Fruit fly (Drosophila melanogaster) whole organism, embryonic: ENCODE measurements around the gene dock.

Experiments used
- Asciz ChIP-seq: fragments of 200-800 bp; sonication (Bioruptor generic); optimal IDR thresholded peaks from 2 replicates; lab custom pipeline; 2017; ENCODE audit warnings: missing biosample characterization, mild to moderate bottlenecking, missing genetic modification characterization, missing genetic modification reagents
- Awh ChIP-seq: fragments of 200-800 bp; sonication (Bioruptor generic); IDR thresholded peaks from 2 replicates; pipeline ENCODE4, ENCODE4 v1.3.6; 2022; ENCODE audit warnings: missing biosample characterization, missing genetic modification characterization
- Bgb ChIP-seq: fragments of 200-800 bp; sonication (Bioruptor generic); IDR thresholded peaks from 2 replicates; pipeline ENCODE4 v1.3.6; 2022; ENCODE audit warnings: missing biosample characterization, missing genetic modification characterization; ENCODE audit not compliant: partially characterized antibody
- CG10209 ChIP-seq: fragments of 200-800 bp; sonication (Bioruptor generic); optimal IDR thresholded peaks from 3 replicates; lab custom pipeline; 2017; ENCODE audit warnings: missing biosample characterization, mild to moderate bottlenecking, missing genetic modification characterization, missing genetic modification reagents
- CG10274 ChIP-seq: fragments of 200-800 bp; sonication (Bioruptor generic); optimal IDR thresholded peaks from 3 replicates; lab custom pipeline; 2017; ENCODE audit warnings: missing biosample characterization, mild to moderate bottlenecking, missing genetic modification characterization
- CG10462 ChIP-seq: fragments of 200-800 bp; sonication (Bioruptor generic); optimal IDR thresholded peaks from 2 replicates; lab custom pipeline; 2016; ENCODE audit warnings: missing biosample characterization, missing genetic modification characterization
- CG11456 ChIP-seq: fragments of 200-800 bp; sonication (Bioruptor generic); IDR thresholded peaks from 3 replicates; pipeline ENCODE4 v1.3.6; 2022; ENCODE audit warnings: missing biosample characterization, missing genetic modification characterization
- CG12104 ChIP-seq: fragments of 200-800 bp; sonication (Bioruptor generic); optimal IDR thresholded peaks from 3 replicates; lab custom pipeline; 2016; ENCODE audit warnings: missing biosample characterization, missing genetic modification characterization
- CG12769 ChIP-seq: fragments of 200-800 bp; sonication (Bioruptor generic); optimal IDR thresholded peaks from 2 replicates; lab custom pipeline; 2019; ENCODE audit warnings: missing biosample characterization, mild to moderate bottlenecking, missing genetic modification characterization, moderate library complexity
- CG14014 ChIP-seq: fragments of 200-800 bp; sonication (Bioruptor generic); IDR thresholded peaks from 2 replicates; pipeline ENCODE4 v1.3.6; 2022; ENCODE audit warnings: missing biosample characterization, missing genetic modification characterization
- CG16779 ChIP-seq: fragments of 200-800 bp; sonication (Bioruptor generic); IDR thresholded peaks from 2 replicates; pipeline ENCODE4 v1.3.6; 2022; ENCODE audit warnings: missing biosample characterization, missing genetic modification characterization
- CG17568 ChIP-seq: fragments of 200-800 bp; sonication (Bioruptor generic); optimal IDR thresholded peaks from 2 replicates; lab custom pipeline; 2018; ENCODE audit warnings: missing biosample characterization, mild to moderate bottlenecking, missing genetic modification characterization, moderate library complexity
- CG17802 ChIP-seq: fragments of 200-800 bp; sonication (Bioruptor generic); optimal IDR thresholded peaks from 2 replicates; lab custom pipeline; 2018; ENCODE audit warnings: missing biosample characterization, mild to moderate bottlenecking, missing genetic modification characterization, moderate library complexity
- CG17829 ChIP-seq: fragments of 200-800 bp; optimal IDR thresholded peaks from 2 replicates; lab custom pipeline; 2019; ENCODE audit warnings: missing biosample characterization, mild to moderate bottlenecking, missing genetic modification characterization, moderate library complexity
- CG18764 ChIP-seq: fragments of 200-800 bp; sonication (Bioruptor generic); optimal IDR thresholded peaks from 3 replicates; lab custom pipeline; 2016; ENCODE audit warnings: missing biosample characterization, missing genetic modification characterization
- CG2678 ChIP-seq: fragments of 200-800 bp; sonication (Bioruptor generic); optimal IDR thresholded peaks from 3 replicates; lab custom pipeline; 2019; ENCODE audit warnings: missing biosample characterization, mild to moderate bottlenecking, missing genetic modification characterization, moderate library complexity
- CG30403 ChIP-seq: fragments of 200-800 bp; sonication (Bioruptor generic); optimal IDR thresholded peaks from 3 replicates; lab custom pipeline; 2016; ENCODE audit warnings: missing biosample characterization, missing genetic modification characterization
- CG5180 ChIP-seq: fragments of 200-800 bp; sonication (Bioruptor generic); optimal IDR thresholded peaks from 3 replicates; lab custom pipeline; 2017; ENCODE audit warnings: missing biosample characterization, missing genetic modification characterization, mild to moderate bottlenecking, moderate library complexity, missing genetic modification reagents
- CG5245 ChIP-seq: fragments of 200-800 bp; sonication (Bioruptor generic); optimal IDR thresholded peaks from 3 replicates; lab custom pipeline; 2016; ENCODE audit warnings: missing biosample characterization, missing genetic modification characterization
- CG6654 ChIP-seq: fragments of 200-800 bp; sonication (Bioruptor generic); optimal IDR thresholded peaks from 2 replicates; lab custom pipeline; 2017; ENCODE audit warnings: missing biosample characterization, mild to moderate bottlenecking, missing genetic modification characterization
- CG7556 ChIP-seq: fragments of 200-800 bp; sonication (Bioruptor generic); optimal IDR thresholded peaks from 2 replicates; lab custom pipeline; 2017; ENCODE audit warnings: missing biosample characterization, mild to moderate bottlenecking, missing genetic modification characterization
- CG7839 ChIP-seq: fragments of 200-800 bp; sonication (Bioruptor generic); optimal IDR thresholded peaks from 3 replicates; lab custom pipeline; 2018; ENCODE audit warnings: missing biosample characterization, mild to moderate bottlenecking, missing genetic modification characterization, moderate library complexity
- CG8089 ChIP-seq: fragments of 200-800 bp; sonication (Bioruptor generic); optimal IDR thresholded peaks from 3 replicates; lab custom pipeline; 2016; ENCODE audit warnings: missing biosample characterization, missing genetic modification characterization
- CG9932 ChIP-seq: fragments of 200-800 bp; sonication (Bioruptor generic); IDR thresholded peaks from 2 replicates; pipeline ENCODE4 v1.3.6; 2022; ENCODE audit warnings: missing biosample characterization, missing genetic modification characterization
- D19B ChIP-seq: fragments of 200-800 bp; sonication (Bioruptor generic); optimal IDR thresholded peaks from 2 replicates; lab custom pipeline; 2017; ENCODE audit warnings: missing biosample characterization, mild to moderate bottlenecking, missing genetic modification characterization
- E2f1 ChIP-seq: fragments of 200-800 bp; sonication (Bioruptor generic); IDR thresholded peaks from 2 replicates; pipeline ENCODE4 v1.3.6; 2022; ENCODE audit warnings: missing biosample characterization, missing genetic modification characterization
- Med ChIP-seq: fragments of 200-800 bp; sonication (Bioruptor generic); peaks from one replicate; lab custom pipeline; 2016; ENCODE audit warnings: missing biosample characterization, missing genetic modification characterization, mild to moderate bottlenecking, inconsistent platforms, moderate library complexity
- Ptx1 ChIP-seq: fragments of 200-800 bp; sonication (Bioruptor generic); IDR thresholded peaks from 2 replicates; pipeline ENCODE4 v1.3.6; 2022; ENCODE audit warnings: missing biosample characterization, missing genetic modification characterization
- Six4 ChIP-seq: fragments of 200-800 bp; sonication (Bioruptor generic); optimal IDR thresholded peaks from 2 replicates; lab custom pipeline; 2016; ENCODE audit warnings: missing biosample characterization, missing genetic modification characterization
- bbx ChIP-seq: fragments of 200-800 bp; sonication (Bioruptor generic); IDR thresholded peaks from 2 replicates; pipeline ENCODE4 v1.3.6; 2022; ENCODE audit warnings: missing biosample characterization, missing genetic modification characterization; ENCODE audit not compliant: partially characterized antibody
- bowl ChIP-seq: fragments of 200-800 bp; sonication (Bioruptor generic); IDR thresholded peaks from 2 replicates; pipeline ENCODE4 v1.3.6; 2022; ENCODE audit warnings: missing biosample characterization, missing genetic modification characterization
- br ChIP-seq: fragments of >200 bp; optimal IDR thresholded peaks from 2 replicates; lab custom pipeline; 2017
- caup ChIP-seq: fragments of 200-800 bp; sonication (Bioruptor generic); optimal IDR thresholded peaks from 3 replicates; lab custom pipeline; 2017; ENCODE audit warnings: missing biosample characterization, mild to moderate bottlenecking, missing genetic modification characterization, moderate library complexity; ENCODE audit not compliant: severe bottlenecking
- ewg ChIP-seq: fragments of 200-800 bp; sonication (Bioruptor generic); optimal IDR thresholded peaks from 3 replicates; lab custom pipeline; 2017; ENCODE audit warnings: mild to moderate bottlenecking, missing biosample characterization, missing genetic modification reagents, missing genetic modification characterization
- fu2 ChIP-seq: fragments of 200-800 bp; sonication (Bioruptor generic); optimal IDR thresholded peaks from 2 replicates; lab custom pipeline; 2016; ENCODE audit warnings: missing biosample characterization, missing genetic modification characterization
- gro ChIP-seq: fragments of 200-800 bp; sonication (Bioruptor generic); optimal IDR thresholded peaks from 2 replicates; lab custom pipeline; 2016; ENCODE audit warnings: missing biosample characterization, missing genetic modification characterization
- kah ChIP-seq: fragments of 200-800 bp; sonication (Bioruptor generic); optimal IDR thresholded peaks from 2 replicates; lab custom pipeline; 2018; ENCODE audit warnings: missing biosample characterization, mild to moderate bottlenecking, missing genetic modification characterization
- pum ChIP-seq: fragments of 200-800 bp; sonication (Bioruptor generic); optimal IDR thresholded peaks from 2 replicates; lab custom pipeline; 2016; ENCODE audit warnings: missing biosample characterization, missing genetic modification characterization
- so ChIP-seq: fragments of 200-800 bp; sonication (Bioruptor generic); IDR thresholded peaks from 3 replicates; pipeline ENCODE4 v1.3.6; 2022; ENCODE audit warnings: missing biosample characterization, missing genetic modification characterization
- sqz ChIP-seq: fragments of 200-800 bp; sonication (Bioruptor generic); optimal IDR thresholded peaks from 3 replicates; lab custom pipeline; 2018; ENCODE audit warnings: missing biosample characterization, mild to moderate bottlenecking, missing genetic modification characterization
- tin ChIP-seq: fragments of 200-800 bp; sonication (Bioruptor generic); optimal IDR thresholded peaks from 3 replicates; lab custom pipeline; 2016; ENCODE audit warnings: missing biosample characterization, missing genetic modification characterization
- tll ChIP-seq, 2 experiments: fragments of 200-800 bp in 1 of 2; fragments of >200 bp in 1 of 2; sonication (Bioruptor generic) in 1 of 2; optimal IDR thresholded peaks; 2 replicates each; lab custom pipeline; 2017 to 2019; ENCODE audit warnings: missing biosample characterization in 2 of 2, missing genetic modification characterization in 2 of 2, mild to moderate bottlenecking in 1 of 2, moderate library complexity in 1 of 2
- vvl ChIP-seq: fragments of 200-800 bp; sonication (Bioruptor generic); IDR thresholded peaks from 2 replicates; pipeline ENCODE4 v1.3.6; 2022; ENCODE audit warnings: missing biosample characterization, missing genetic modification characterization
- wek ChIP-seq: fragments of 200-800 bp; sonication (Bioruptor generic); optimal IDR thresholded peaks from 3 replicates; lab custom pipeline; 2018; ENCODE audit warnings: missing biosample characterization, mild to moderate bottlenecking, missing genetic modification characterization, moderate library complexity
- zen ChIP-seq: fragments of 200-800 bp; sonication (Bioruptor generic); optimal IDR thresholded peaks from 3 replicates; lab custom pipeline; 2018; ENCODE audit warnings: missing biosample characterization, mild to moderate bottlenecking, missing genetic modification characterization, moderate library complexity
- zfh1 ChIP-seq: fragments of 200-800 bp; sonication (Bioruptor generic); IDR thresholded peaks from 3 replicates; pipeline ENCODE4 v1.3.6; 2022; ENCODE audit warnings: missing biosample characterization, missing genetic modification characterization

The dock gene

DNA sequence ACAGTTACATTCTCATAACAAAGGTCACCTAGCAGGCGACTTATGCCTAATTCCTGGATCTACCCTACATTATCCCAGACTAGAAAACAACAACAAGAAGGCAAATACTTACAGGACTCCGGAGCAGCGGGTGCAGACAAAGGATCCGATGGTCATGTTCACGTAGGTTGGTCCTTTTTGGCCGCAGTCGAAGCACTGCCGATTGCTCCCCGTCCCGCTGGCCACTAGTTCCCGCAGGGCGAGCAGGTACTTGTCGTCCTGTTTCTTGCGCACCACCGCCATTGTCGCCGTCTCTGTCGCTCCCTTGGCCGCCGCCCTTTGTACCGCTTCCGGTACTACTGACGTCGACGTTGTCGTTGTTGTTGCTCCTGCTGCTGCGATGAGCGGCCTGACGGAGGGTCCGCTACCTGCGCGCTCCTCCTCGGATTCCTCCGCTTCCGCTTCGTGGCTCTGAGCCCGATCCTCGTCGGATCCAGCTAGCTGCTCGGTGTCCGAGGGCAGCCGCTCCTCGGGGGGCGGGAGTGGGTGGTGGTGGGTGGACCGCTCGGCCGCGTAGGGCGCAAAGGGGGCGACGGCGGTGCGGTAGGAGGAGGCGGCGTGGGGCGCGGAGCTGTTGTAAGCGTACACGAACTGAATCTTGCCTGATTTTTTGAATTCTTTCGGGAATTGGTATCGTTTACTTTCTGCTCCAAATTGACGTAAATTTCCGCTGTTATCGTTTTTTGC is 24.2 kb downstream of the dock start (continued):
- TF ChIP-seq tll (GFP tag; optimal IDR thresholded peaks at IDR 0.05; lab: Kevin White, UChicago): peak in 1 of 2 experiments; percentile 55
- no peak for TF ChIP-seq CG12104 (GFP tag; lab: Kevin White, UChicago)
- TF ChIP-seq so (GFP tag; lab: Robert Waterston, UW): 0 out of 3 replicates have a peak, but pooled peaks have one; percentile 20
- TF ChIP-seq zfh1: peak; percentile 24; the same call in 1 of the 3 replicates
- TF ChIP-seq bbx (GFP tag; lab: Robert Waterston, UW): 0 out of 2 replicates have a peak, but pooled peaks have one; percentile 22
- no peak for TF ChIP-seq Bgb (GFP tag; lab: Robert Waterston, UW)
- TF ChIP-seq Awh (GFP tag; lab: Robert Waterston, UW): no peak

DNA sequence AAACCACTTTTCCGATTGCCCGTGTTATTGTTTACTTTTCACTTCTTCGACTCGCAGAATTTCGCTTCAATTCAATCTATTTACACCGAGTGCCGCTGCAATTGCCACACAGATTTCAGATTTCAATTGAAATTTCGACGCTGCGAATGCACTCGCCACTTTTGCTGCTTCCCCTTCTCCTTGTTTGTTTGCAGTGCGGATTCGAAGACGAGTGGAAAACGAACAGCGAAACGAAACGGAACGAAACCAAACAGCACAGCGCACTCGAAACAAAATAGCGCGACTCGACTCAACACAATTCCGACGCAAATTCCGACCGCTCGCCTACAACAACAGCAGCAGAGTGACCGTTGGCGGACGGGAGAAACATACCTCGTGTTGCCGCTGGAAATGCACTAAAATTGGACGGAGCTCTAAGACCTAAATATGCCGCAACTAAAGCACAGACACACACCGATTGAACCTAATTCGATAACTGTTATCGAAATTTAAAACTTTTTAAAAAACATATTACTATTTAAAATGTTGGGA is 25.0 kb downstream of the dock start, which contains the start of gene drongo:
Gene drongo, minus strand, starts transcription at position 345 of the 531 bp plus-strand sequence.
- TF ChIP-seq CG10209 (GFP tag; lab: Kevin White, UChicago): no peak
- TF ChIP-seq sqz (GFP tag; lab: Kevin White, UChicago): peak; percentile 39
- TF ChIP-seq CG7556: peak; percentile 4
- no peak for TF ChIP-seq tin (GFP tag; lab: Kevin White, UChicago)
- peak; percentile 1 for TF ChIP-seq Asciz
- peak; percentile 50; the same call in 1 of the 3 replicates for TF ChIP-seq so (GFP tag; lab: Robert Waterston, UW)
- no peak for TF ChIP-seq CG10274 (GFP tag; lab: Kevin White, UChicago)
- TF ChIP-seq kah (GFP tag; lab: Kevin White, UChicago): peak; percentile 83
- TF ChIP-seq Ptx1: no peak
- TF ChIP-seq CG18764 (GFP tag; lab: Kevin White, UChicago): no peak
- TF ChIP-seq vvl (GFP tag; lab: Robert Waterston, UW): peak; percentile 59; the same call in 1 of the 2 replicates
- no peak for TF ChIP-seq CG10462 (GFP tag; lab: Kevin White, UChicago)
- no peak for TF ChIP-seq fu2 (GFP tag; lab: Kevin White, UChicago)
- peak; percentile 55 for TF ChIP-seq caup (GFP tag; lab: Kevin White, UChicago)
- peak; percentile 38; the same call in 1 of the 2 replicates for TF ChIP-seq CG14014 (GFP tag; lab: Robert Waterston, UW)
- peak; percentile 41 for TF ChIP-seq wek (GFP tag; lab: Kevin White, UChicago)
- peak; percentile 69 for TF ChIP-seq CG12769 (tag; lab: Kevin White, UChicago)
- peak; percentile 17 for TF ChIP-seq CG8089 (GFP tag; lab: Kevin White, UChicago)
- no peak for TF ChIP-seq pum (GFP tag; lab: Kevin White, UChicago)
- peak; percentile 32; the same call in 1 of the 2 replicates for TF ChIP-seq CG9932
- TF ChIP-seq CG30403 (GFP tag; lab: Kevin White, UChicago): peak; percentile 16
- TF ChIP-seq Med (GFP tag; lab: Kevin White, UChicago): peak; percentile 90
- TF ChIP-seq D19B (GFP tag; lab: Kevin White, UChicago): no peak
- TF ChIP-seq gro: peak; percentile 85
- no peak for TF ChIP-seq bowl (GFP tag; lab: Robert Waterston, UW)
- TF ChIP-seq CG16779 (GFP tag; lab: Robert Waterston, UW): peak; percentile 47; the same call in 1 of the 2 replicates
- TF ChIP-seq CG6654: no peak
- TF ChIP-seq CG2678 (tag; lab: Kevin White, UChicago): peak; percentile 15
- peak; percentile 6 for TF ChIP-seq CG17802
- no peak for TF ChIP-seq br
- TF ChIP-seq CG5245: no peak
- 0 out of 3 replicates have a peak, but pooled peaks have one; percentile 50 for TF ChIP-seq CG11456
- no peak for TF ChIP-seq zen (tag; lab: Kevin White, UChicago)
- TF ChIP-seq CG17829 (tag; lab: Kevin White, UChicago): peak; percentile 58
- TF ChIP-seq E2f1 (GFP tag; lab: Robert Waterston, UW): no peak
- no peak for TF ChIP-seq Six4 (GFP tag; lab: Kevin White, UChicago)
- TF ChIP-seq CG7839 (tag; lab: Kevin White, UChicago): peak; percentile 11
- peak; percentile 15 for TF ChIP-seq ewg (GFP tag; lab: Kevin White, UChicago)
- TF ChIP-seq CG17568: no peak
- TF ChIP-seq CG5180 (GFP tag; lab: Kevin White, UChicago): peak; percentile 28
